Worm (Caenorhabditis elegans) whole organism, mixed stage, embryonic: ENCODE data around the gene fezf-1.

Source experiments
- M03D4.4 ChIP-seq: sonication (generic microtip); optimal IDR thresholded peaks from 2 replicates; lab custom pipeline; 2017; ENCODE audit warnings: mild to moderate bottlenecking, missing genetic modification characterization, missing compliant biosample characterization
- ceh-83 ChIP-seq: fragments of 200-800 bp; sonication (Bioruptor generic); optimal IDR thresholded peaks from 2 replicates; lab custom pipeline; 2018; ENCODE audit warnings: mild to moderate bottlenecking, missing genetic modification characterization, missing compliant biosample characterization
- ces-1 ChIP-seq: fragments of 150-350 bp; optimal IDR thresholded peaks from 2 replicates; lab custom pipeline; 2014; ENCODE audit warnings: missing biosample characterization, missing genetic modification reagents, missing genetic modification characterization
- elt-3 ChIP-seq: fragments of 150-350 bp; optimal IDR thresholded peaks from 2 replicates; lab custom pipeline; 2014; ENCODE audit warnings: missing biosample characterization, missing genetic modification characterization
- lin-32 ChIP-seq: fragments of 200-800 bp; sonication (Bioruptor generic); optimal IDR thresholded peaks from 2 replicates; lab custom pipeline; 2018; ENCODE audit warnings: mild to moderate bottlenecking, missing genetic modification characterization, missing compliant biosample characterization
- mep-1 ChIP-seq: fragments of 150-350 bp; optimal IDR thresholded peaks from 2 replicates; lab custom pipeline; 2017; ENCODE audit warnings: missing biosample characterization, missing genetic modification reagents, missing genetic modification characterization, inconsistent platforms
- mls-2 ChIP-seq: sonication (generic microtip); optimal IDR thresholded peaks from 2 replicates; lab custom pipeline; 2016; ENCODE audit warnings: mild to moderate bottlenecking, missing genetic modification characterization, moderate library complexity, missing compliant biosample characterization
- nhr-76 ChIP-seq: sonication (generic microtip); optimal IDR thresholded peaks from 2 replicates; lab custom pipeline; 2017; ENCODE audit warnings: missing biosample characterization, missing genetic modification characterization
- unc-39 ChIP-seq: fragments of 150-350 bp; optimal IDR thresholded peaks from 2 replicates; lab custom pipeline; 2014; ENCODE audit warnings: missing biosample characterization, missing genetic modification characterization
- unc-62 ChIP-seq: fragments of 150-350 bp; optimal IDR thresholded peaks from 2 replicates; lab custom pipeline; 2014; ENCODE audit warnings: missing biosample characterization, missing genetic modification reagents, missing genetic modification characterization
- zip-8 ChIP-seq: fragments of 150-350 bp; optimal IDR thresholded peaks from 2 replicates; lab custom pipeline; 2014; ENCODE audit warnings: missing biosample characterization, missing genetic modification characterization
- ztf-11 ChIP-seq: fragments of 150-350 bp; optimal IDR thresholded peaks from 2 replicates; lab custom pipeline; 2014; ENCODE audit warnings: missing biosample characterization, missing genetic modification characterization

DNA sequence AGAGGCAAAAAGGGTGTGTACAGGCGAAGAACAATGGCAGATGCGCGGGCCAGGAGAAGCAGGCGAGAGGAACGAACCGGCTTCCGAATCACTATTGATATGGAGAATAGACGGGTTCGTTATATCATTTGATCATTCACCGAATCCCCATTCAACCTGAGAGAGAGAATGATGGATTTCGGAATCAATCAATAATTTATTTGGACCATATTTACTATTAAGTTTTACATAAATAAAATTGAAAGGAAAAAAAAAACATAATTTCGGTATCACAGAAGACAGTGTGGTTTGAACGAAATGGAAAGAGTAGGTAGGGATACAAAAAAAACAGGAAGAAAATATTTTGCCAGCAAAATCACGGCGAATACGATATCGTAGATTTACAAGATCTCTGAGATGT is 20.6 kb upstream of the fezf-1 start, which contains the start of gene mam-3:
- no peak for TF ChIP-seq M03D4.4
- TF ChIP-seq mep-1 (tag; lab: Kevin White, UChicago), result no peak
- no peak for TF ChIP-seq nhr-76
- TF ChIP-seq unc-39, result no peak
- no peak for TF ChIP-seq ceh-83 (GFP tag; lab: Kevin White, UChicago)
- TF ChIP-seq unc-62, result no peak
- no peak for TF ChIP-seq ztf-11 (tag; lab: Kevin White, UChicago)
- no peak for TF ChIP-seq lin-32 (GFP tag; lab: Kevin White, UChicago)
- TF ChIP-seq mls-2, result no peak
- TF ChIP-seq elt-3, result no peak
- TF ChIP-seq zip-8 (tag; lab: Kevin White, UChicago), result no peak
- no peak for TF ChIP-seq ces-1 (GFP tag; lab: Kevin White, UChicago)
